Fruit fly (Drosophila melanogaster) whole organism, embryonic: ENCODE measurements around the gene Nckx30C.
A peak's percentile ranks its signal among the peaks of the same experiment; 100 is the strongest.

Experiments
- Ada2b ChIP-seq: fragments of 200-800 bp; sonication (Bioruptor generic); IDR thresholded peaks from 2 replicates; pipeline ENCODE4 v1.3.6; 2022; ENCODE audit warnings: missing biosample characterization, missing genetic modification characterization
- Asciz ChIP-seq: fragments of 200-800 bp; sonication (Bioruptor generic); optimal IDR thresholded peaks from 2 replicates; lab custom pipeline; 2017; ENCODE audit warnings: missing biosample characterization, mild to moderate bottlenecking, missing genetic modification characterization, missing genetic modification reagents
- Blimp-1 ChIP-seq: fragments of 200-800 bp; sonication (Bioruptor generic); optimal IDR thresholded peaks from 3 replicates; lab custom pipeline; 2018; ENCODE audit warnings: missing biosample characterization, missing genetic modification characterization, mild to moderate bottlenecking, moderate library complexity, missing genetic modification reagents
- Bteb2 ChIP-seq: fragments of 200-800 bp; sonication (Bioruptor generic); optimal IDR thresholded peaks from 2 replicates; lab custom pipeline; 2016; ENCODE audit warnings: missing biosample characterization, missing genetic modification characterization
- CG10321 ChIP-seq: fragments of 200-800 bp; sonication (Bioruptor generic); IDR thresholded peaks from 2 replicates; pipeline ENCODE4 v1.3.6; 2022; ENCODE audit warnings: missing biosample characterization, missing genetic modification characterization
- CG11560 ChIP-seq: fragments of 200-800 bp; sonication (Bioruptor generic); IDR thresholded peaks from 3 replicates; pipeline ENCODE4 v1.3.6; 2022; ENCODE audit warnings: missing biosample characterization, missing genetic modification characterization
- CG12104 ChIP-seq: fragments of 200-800 bp; sonication (Bioruptor generic); optimal IDR thresholded peaks from 3 replicates; lab custom pipeline; 2016; ENCODE audit warnings: missing biosample characterization, missing genetic modification characterization
- CG12659 ChIP-seq: fragments of 200-800 bp; sonication (Bioruptor generic); optimal IDR thresholded peaks from 3 replicates; lab custom pipeline; 2017; ENCODE audit warnings: mild to moderate bottlenecking, missing biosample characterization, missing genetic modification reagents, missing genetic modification characterization
- CG14050 ChIP-seq: fragments of 200-800 bp; sonication (Bioruptor generic); IDR thresholded peaks from 3 replicates; pipeline ENCODE4 v1.3.6; 2022; ENCODE audit warnings: missing biosample characterization, missing genetic modification characterization
- CG15011 ChIP-seq: fragments of 200-800 bp; sonication (Bioruptor generic); optimal IDR thresholded peaks from 3 replicates; lab custom pipeline; 2018; ENCODE audit warnings: missing biosample characterization, mild to moderate bottlenecking, missing genetic modification characterization
- CG1647 ChIP-seq: fragments of 200-800 bp; sonication (Bioruptor generic); optimal IDR thresholded peaks from 3 replicates; lab custom pipeline; 2016; ENCODE audit warnings: missing biosample characterization, missing genetic modification characterization
- CG16815 ChIP-seq: fragments of 200-800 bp; sonication (Bioruptor generic); optimal IDR thresholded peaks from 3 replicates; lab custom pipeline; 2017; ENCODE audit warnings: missing biosample characterization, mild to moderate bottlenecking, missing genetic modification characterization
- CG1792 ChIP-seq: fragments of 200-800 bp; sonication (Bioruptor generic); optimal IDR thresholded peaks from 2 replicates; lab custom pipeline; 2016; ENCODE audit warnings: missing biosample characterization, missing genetic modification characterization
- CG18011 ChIP-seq: fragments of 200-800 bp; sonication (Bioruptor generic); optimal IDR thresholded peaks from 2 replicates; lab custom pipeline; 2017; ENCODE audit warnings: missing biosample characterization, missing genetic modification characterization, mild to moderate bottlenecking, moderate library complexity, missing genotype
- CG18764 ChIP-seq: fragments of 200-800 bp; sonication (Bioruptor generic); optimal IDR thresholded peaks from 3 replicates; lab custom pipeline; 2016; ENCODE audit warnings: missing biosample characterization, missing genetic modification characterization
- CG2678 ChIP-seq: fragments of 200-800 bp; sonication (Bioruptor generic); optimal IDR thresholded peaks from 3 replicates; lab custom pipeline; 2019; ENCODE audit warnings: missing biosample characterization, mild to moderate bottlenecking, missing genetic modification characterization, moderate library complexity
- CG3281 ChIP-seq: fragments of 200-800 bp; sonication (Bioruptor generic); optimal IDR thresholded peaks from 3 replicates; lab custom pipeline; 2017; ENCODE audit warnings: missing biosample characterization, mild to moderate bottlenecking, missing genetic modification characterization
- CG33213 ChIP-seq: fragments of 200-800 bp; sonication (Bioruptor generic); optimal IDR thresholded peaks from 3 replicates; lab custom pipeline; 2016; ENCODE audit warnings: missing biosample characterization, missing genetic modification characterization
- CG6813 ChIP-seq: fragments of 200-800 bp; sonication (Bioruptor generic); optimal IDR thresholded peaks from 2 replicates; lab custom pipeline; 2017; ENCODE audit warnings: missing biosample characterization, missing genetic modification characterization, mild to moderate bottlenecking, moderate library complexity, missing genetic modification reagents
- CG9727 ChIP-seq: fragments of 200-800 bp; sonication (Bioruptor generic); optimal IDR thresholded peaks from 3 replicates; lab custom pipeline; 2017; ENCODE audit warnings: missing biosample characterization, mild to moderate bottlenecking, missing genetic modification characterization
- CHES-1-like ChIP-seq: fragments of 200-800 bp; sonication (Bioruptor generic); optimal IDR thresholded peaks from 2 replicates; lab custom pipeline; 2016; ENCODE audit warnings: missing biosample characterization, missing genetic modification characterization
- Camta ChIP-seq: fragments of 200-800 bp; sonication (Bioruptor generic); optimal IDR thresholded peaks from 2 replicates; lab custom pipeline; 2016; ENCODE audit warnings: missing biosample characterization, missing genetic modification characterization
- D ChIP-seq, 2 experiments: fragments of 200-800 bp in 1 of 2; fragments of >200 bp in 1 of 2; sonication (Bioruptor generic) in 1 of 2; optimal IDR thresholded peaks; 2 replicates in 1 of 2; 3 replicates in 1 of 2; lab custom pipeline; 2017; ENCODE audit warnings: mild to moderate bottlenecking in 1 of 2, missing biosample characterization in 1 of 2, missing genetic modification characterization in 1 of 2, missing genetic modification reagents in 1 of 2
- Doc2 ChIP-seq: fragments of 200-800 bp; sonication (Bioruptor generic); IDR thresholded peaks from 2 replicates; pipeline ENCODE4 v1.3.6; 2022; ENCODE audit warnings: missing biosample characterization, missing genetic modification characterization
- E2f1 ChIP-seq: fragments of 200-800 bp; sonication (Bioruptor generic); IDR thresholded peaks from 2 replicates; pipeline ENCODE4 v1.3.6; 2022; ENCODE audit warnings: missing biosample characterization, missing genetic modification characterization
- H2.0 ChIP-seq: fragments of 200-800 bp; sonication (Bioruptor generic); IDR thresholded peaks from 2 replicates; pipeline ENCODE4 v1.3.6; 2022; ENCODE audit warnings: missing biosample characterization, missing genetic modification characterization
- HLH4C ChIP-seq: fragments of 200-800 bp; sonication (Bioruptor generic); IDR thresholded peaks from 3 replicates; pipeline ENCODE4 v1.3.6; 2022; ENCODE audit warnings: missing biosample characterization, missing genetic modification characterization; ENCODE audit not compliant: partially characterized antibody
- HLHmδ ChIP-seq: fragments of 200-800 bp; sonication (Bioruptor generic); optimal IDR thresholded peaks from 2 replicates; lab custom pipeline; 2018; ENCODE audit warnings: missing biosample characterization, mild to moderate bottlenecking, missing genetic modification characterization, moderate library complexity
- NC2α ChIP-seq: fragments of 200-800 bp; sonication (Bioruptor generic); optimal IDR thresholded peaks from 2 replicates; lab custom pipeline; 2016; ENCODE audit warnings: missing biosample characterization, missing genetic modification characterization
- Sry-δ ChIP-seq: fragments of 200-800 bp; sonication (Bioruptor generic); optimal IDR thresholded peaks from 2 replicates; lab custom pipeline; 2016; ENCODE audit warnings: missing biosample characterization, missing genetic modification characterization
- Stat92E ChIP-seq, 3 experiments: fragments of >200 bp in 2 of 3; fragments of 200-800 bp in 1 of 3; sonication (Bioruptor generic) in 1 of 3; optimal IDR thresholded peaks; 2 replicates each; lab custom pipeline; 2017 to 2019; ENCODE audit warnings: missing biosample characterization in 3 of 3, missing genetic modification characterization in 3 of 3, mild to moderate bottlenecking in 1 of 3, moderate library complexity in 1 of 3
- Vsx1 ChIP-seq: fragments of 200-800 bp; sonication (Bioruptor generic); optimal IDR thresholded peaks from 2 replicates; lab custom pipeline; 2017; ENCODE audit warnings: missing biosample characterization, mild to moderate bottlenecking, missing genetic modification characterization, missing genetic modification reagents
- ac ChIP-seq: fragments of 200-800 bp; sonication (Bioruptor generic); optimal IDR thresholded peaks from 3 replicates; lab custom pipeline; 2017; ENCODE audit warnings: missing biosample characterization, mild to moderate bottlenecking, missing genetic modification characterization
- chif ChIP-seq, 2 experiments: fragments of 200-800 bp; sonication (Bioruptor generic); optimal IDR thresholded peaks; 3 replicates each; lab custom pipeline; 2016; ENCODE audit warnings: missing biosample characterization in 2 of 2, missing genetic modification characterization in 2 of 2
- crc ChIP-seq: fragments of 200-800 bp; sonication (Bioruptor generic); optimal IDR thresholded peaks from 2 replicates; lab custom pipeline; 2016; ENCODE audit warnings: missing biosample characterization, missing genetic modification characterization
- fd102C ChIP-seq: fragments of 200-800 bp; sonication (Bioruptor generic); optimal IDR thresholded peaks from 2 replicates; lab custom pipeline; 2018; ENCODE audit warnings: missing biosample characterization, mild to moderate bottlenecking, missing genetic modification characterization, moderate library complexity
- ftz-f1 ChIP-seq: fragments of 200-800 bp; sonication (Bioruptor generic); optimal IDR thresholded peaks from 2 replicates; lab custom pipeline; 2016; ENCODE audit warnings: missing biosample characterization, missing genetic modification characterization
- klu ChIP-seq: fragments of 200-800 bp; sonication (Bioruptor generic); IDR thresholded peaks from 2 replicates; pipeline ENCODE4 v1.3.6; 2022; ENCODE audit warnings: missing biosample characterization, missing genetic modification characterization
- lov ChIP-seq, 2 experiments: fragments of 200-800 bp in 1 of 2; fragments of >200 bp in 1 of 2; sonication (Bioruptor generic) in 1 of 2; IDR thresholded peaks in 1 of 2; optimal IDR thresholded peaks in 1 of 2; 2 replicates in 1 of 2; 3 replicates in 1 of 2; pipeline versions ENCODE4 v1.3.6 to Lab custom; 2017 to 2022; ENCODE audit warnings: missing biosample characterization in 1 of 2, missing genetic modification characterization in 1 of 2
- mld ChIP-seq: fragments of 200-800 bp; sonication (Bioruptor generic); IDR thresholded peaks from 3 replicates; pipeline ENCODE4 v1.3.6; 2022; ENCODE audit warnings: missing biosample characterization, missing genetic modification characterization; ENCODE audit not compliant: partially characterized antibody
- pnt ChIP-seq: fragments of 200-800 bp; sonication (Bioruptor generic); optimal IDR thresholded peaks from 3 replicates; lab custom pipeline; 2016; ENCODE audit warnings: missing biosample characterization, missing genetic modification characterization
- pros ChIP-seq: fragments of 200-800 bp; sonication (Bioruptor generic); optimal IDR thresholded peaks from 3 replicates; lab custom pipeline; 2019; ENCODE audit warnings: missing biosample characterization, mild to moderate bottlenecking, missing genetic modification characterization, moderate library complexity
- pzg ChIP-seq: fragments of 200-800 bp; sonication (Bioruptor generic); optimal IDR thresholded peaks from 3 replicates; lab custom pipeline; 2018; ENCODE audit warnings: missing biosample characterization, mild to moderate bottlenecking, missing genetic modification characterization, moderate library complexity
- sisA ChIP-seq: fragments of 200-800 bp; sonication (Bioruptor generic); IDR thresholded peaks from 2 replicates; pipeline ENCODE4 v1.3.6; 2022; ENCODE audit warnings: missing biosample characterization, missing genetic modification characterization
- sqz ChIP-seq: fragments of 200-800 bp; sonication (Bioruptor generic); optimal IDR thresholded peaks from 3 replicates; lab custom pipeline; 2018; ENCODE audit warnings: missing biosample characterization, mild to moderate bottlenecking, missing genetic modification characterization
- toy ChIP-seq: fragments of 200-800 bp; sonication (Bioruptor generic); IDR thresholded peaks from 2 replicates; pipeline ENCODE4 v1.3.6; 2022; ENCODE audit warnings: missing biosample characterization, missing genetic modification characterization
- tup ChIP-seq: fragments of 200-800 bp; sonication (Bioruptor generic); optimal IDR thresholded peaks from 2 replicates; lab custom pipeline; 2016; ENCODE audit warnings: missing biosample characterization, mild to moderate bottlenecking, missing genetic modification characterization, moderate library complexity
- unpg ChIP-seq: fragments of 200-800 bp; sonication (Bioruptor generic); optimal IDR thresholded peaks from 3 replicates; lab custom pipeline; 2018; ENCODE audit warnings: missing biosample characterization, mild to moderate bottlenecking, missing genetic modification characterization, moderate library complexity

Gene Nckx30C

DNA sequence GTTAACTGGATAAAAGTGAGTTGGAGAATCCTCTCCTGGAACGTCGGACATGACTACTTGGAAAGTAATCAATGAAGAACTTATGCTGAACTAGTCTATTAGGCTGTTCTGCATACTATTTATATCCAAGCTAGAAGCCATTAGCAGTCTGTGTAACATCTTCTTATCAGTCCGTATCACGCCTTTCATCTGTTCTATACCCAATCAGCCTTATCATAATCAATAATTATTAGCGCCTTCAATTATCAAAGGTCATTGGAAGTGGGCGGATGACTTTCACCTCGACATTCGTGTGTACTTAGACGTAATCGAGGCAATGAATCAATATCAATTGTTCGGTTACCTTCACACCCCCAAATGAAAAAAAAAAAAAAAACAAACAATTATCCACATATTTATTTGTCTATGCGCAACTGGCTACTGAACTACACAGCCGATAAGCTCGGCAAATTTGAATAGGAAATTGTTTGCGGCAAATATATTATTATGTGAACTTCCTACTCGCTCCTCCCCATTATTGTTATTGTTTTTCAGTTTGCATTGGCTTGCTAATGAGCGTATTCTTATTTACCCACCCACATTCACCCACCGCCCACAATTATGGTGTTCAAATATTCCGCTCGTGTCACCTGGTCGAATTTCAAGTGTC is 28.8 kb upstream of the Nckx30C start, which contains the start of the genes ppk11 and ppk16 (continued):
- TF ChIP-seq Sry-δ (GFP tag; lab: Kevin White, UChicago) (peak; percentile 3), CG15011 (GFP tag; lab: Kevin White, UChicago) (peak; percentile 23), CHES-1-like (GFP tag; lab: Kevin White, UChicago) (peak; percentile 26), crc (peak; percentile 12), toy (GFP tag; lab: Robert Waterston, UW) (no peak; the same call in 1 of the 2 replicates), CG16815 (GFP tag; lab: Kevin White, UChicago) (no peak), CG6813 (GFP tag; lab: Kevin White, UChicago) (peak; percentile 46), Vsx1 (peak; percentile 69), CG12104 (GFP tag; lab: Kevin White, UChicago) (no peak), ac (GFP tag; lab: Kevin White, UChicago) (no peak), pzg (no peak), CG12659 (GFP tag; lab: Kevin White, UChicago) (peak; percentile 1), CG18011 (GFP tag; lab: Kevin White, UChicago) (peak; percentile 4), sisA (GFP tag; lab: Robert Waterston, UW) (no peak), lov (optimal IDR thresholded peaks at IDR 0.05; lab: Kevin White, UChicago) (no peak), lov (GFP tag; IDR thresholded peaks at IDR 0.05; lab: Robert Waterston, UW) (no peak), H2.0 (GFP tag; lab: Robert Waterston, UW) (no peak), Stat92E (GFP tag; optimal IDR thresholded peaks at IDR 0.05; lab: Kevin White, UChicago) (no peak), klu (GFP tag; lab: Robert Waterston, UW) (no peak), pros (no peak), Asciz (GFP tag; lab: Kevin White, UChicago) (peak; percentile 55), chif (GFP tag; optimal IDR thresholded peaks at IDR 0.05; lab: Kevin White, UChicago) (peak; percentile 3 to 19), Doc2 (GFP tag; lab: Robert Waterston, UW) (no peak), CG9727 (GFP tag; lab: Kevin White, UChicago) (peak; percentile 49), CG33213 (peak; percentile 21), NC2α (no peak), Ada2b (no peak), unpg (GFP tag; lab: Kevin White, UChicago) (peak; percentile 31), Bteb2 (GFP tag; lab: Kevin White, UChicago) (peak; percentile 14), CG11560 (tag; lab: Robert Waterston, UW) (no peak), tup (GFP tag; lab: Kevin White, UChicago) (no peak), HLHmδ (no peak), HLH4C (no peak), ftz-f1 (GFP tag; lab: Kevin White, UChicago) (no peak), CG2678 (tag; lab: Kevin White, UChicago) (peak; percentile 60), CG3281 (peak; percentile 56), E2f1 (GFP tag; lab: Robert Waterston, UW) (no peak), CG18764 (peak; percentile 48), CG14050 (no peak), pnt (GFP tag; lab: Kevin White, UChicago) (peak; percentile 15), fd102C (no peak), CG10321 (GFP tag; lab: Robert Waterston, UW) (no peak), CG1792 (GFP tag; lab: Kevin White, UChicago) (peak; percentile 37), D (optimal IDR thresholded peaks at IDR 0.05; lab: Kevin White, UChicago) (no peak), D (GFP tag; optimal IDR thresholded peaks at IDR 0.05; lab: Kevin White, UChicago) (no peak), Camta (GFP tag; lab: Kevin White, UChicago) (peak; percentile 23), mld (GFP tag; lab: Robert Waterston, UW) (no peak), Blimp-1 (GFP tag; lab: Kevin White, UChicago) (no peak), sqz (no peak), CG1647 (GFP tag; lab: Kevin White, UChicago) (no peak)
